Fruit fly (Drosophila melanogaster) whole organism, embryonic: ENCODE results near the gene rempA.
A peak's percentile ranks its signal among the peaks of the same experiment; 100 is the strongest.

Source experiments
- Awh ChIP-seq: fragments of 200-800 bp; sonication (Bioruptor generic); IDR thresholded peaks from 2 replicates; pipeline ENCODE4, ENCODE4 v1.3.6; 2022; ENCODE audit warnings: missing biosample characterization, missing genetic modification characterization
- BtbVII ChIP-seq: fragments of 200-800 bp; sonication (Bioruptor generic); optimal IDR thresholded peaks from 3 replicates; lab custom pipeline; 2017; ENCODE audit warnings: missing biosample characterization, mild to moderate bottlenecking, missing genetic modification characterization
- CG10209 ChIP-seq: fragments of 200-800 bp; sonication (Bioruptor generic); optimal IDR thresholded peaks from 3 replicates; lab custom pipeline; 2017; ENCODE audit warnings: missing biosample characterization, mild to moderate bottlenecking, missing genetic modification characterization, missing genetic modification reagents
- CG10321 ChIP-seq: fragments of 200-800 bp; sonication (Bioruptor generic); IDR thresholded peaks from 2 replicates; pipeline ENCODE4 v1.3.6; 2022; ENCODE audit warnings: missing biosample characterization, missing genetic modification characterization
- CG10543 ChIP-seq: fragments of 200-800 bp; sonication (Bioruptor generic); optimal IDR thresholded peaks from 3 replicates; lab custom pipeline; 2017; ENCODE audit warnings: missing biosample characterization, mild to moderate bottlenecking, missing genetic modification characterization, moderate library complexity
- CG12071 ChIP-seq: fragments of 200-800 bp; sonication (Bioruptor generic); optimal IDR thresholded peaks from 3 replicates; lab custom pipeline; 2018; ENCODE audit warnings: missing biosample characterization, mild to moderate bottlenecking, missing genetic modification characterization
- CG17359 ChIP-seq: fragments of 200-800 bp; sonication (Bioruptor generic); optimal IDR thresholded peaks from 3 replicates; lab custom pipeline; 2018; ENCODE audit warnings: missing biosample characterization, mild to moderate bottlenecking, missing genetic modification characterization, moderate library complexity
- CG17568 ChIP-seq: fragments of 200-800 bp; sonication (Bioruptor generic); optimal IDR thresholded peaks from 2 replicates; lab custom pipeline; 2018; ENCODE audit warnings: missing biosample characterization, mild to moderate bottlenecking, missing genetic modification characterization, moderate library complexity
- CG3847 ChIP-seq: fragments of 200-800 bp; sonication (Bioruptor generic); IDR thresholded peaks from 2 replicates; pipeline ENCODE4 v1.3.6; 2022; ENCODE audit warnings: missing biosample characterization, missing genetic modification characterization
- CG4328 ChIP-seq: fragments of 200-800 bp; sonication (Bioruptor generic); optimal IDR thresholded peaks from 3 replicates; lab custom pipeline; 2017; ENCODE audit warnings: missing biosample characterization, missing genetic modification reagents, missing genetic modification characterization
- CG7556 ChIP-seq: fragments of 200-800 bp; sonication (Bioruptor generic); optimal IDR thresholded peaks from 2 replicates; lab custom pipeline; 2017; ENCODE audit warnings: missing biosample characterization, mild to moderate bottlenecking, missing genetic modification characterization
- CG7839 ChIP-seq: fragments of 200-800 bp; sonication (Bioruptor generic); optimal IDR thresholded peaks from 3 replicates; lab custom pipeline; 2018; ENCODE audit warnings: missing biosample characterization, mild to moderate bottlenecking, missing genetic modification characterization, moderate library complexity
- CG8089 ChIP-seq: fragments of 200-800 bp; sonication (Bioruptor generic); optimal IDR thresholded peaks from 3 replicates; lab custom pipeline; 2016; ENCODE audit warnings: missing biosample characterization, missing genetic modification characterization
- CG8388 ChIP-seq: fragments of 200-800 bp; sonication (Bioruptor generic); optimal IDR thresholded peaks from 2 replicates; lab custom pipeline; 2019; ENCODE audit warnings: missing biosample characterization, mild to moderate bottlenecking, missing genetic modification characterization, moderate library complexity
- CG8924 ChIP-seq: fragments of 200-800 bp; optimal IDR thresholded peaks from 3 replicates; lab custom pipeline; 2019; ENCODE audit warnings: missing biosample characterization, mild to moderate bottlenecking, missing genetic modification characterization, moderate library complexity
- CHES-1-like ChIP-seq: fragments of 200-800 bp; sonication (Bioruptor generic); optimal IDR thresholded peaks from 2 replicates; lab custom pipeline; 2016; ENCODE audit warnings: missing biosample characterization, missing genetic modification characterization
- Camta ChIP-seq: fragments of 200-800 bp; sonication (Bioruptor generic); optimal IDR thresholded peaks from 2 replicates; lab custom pipeline; 2016; ENCODE audit warnings: missing biosample characterization, missing genetic modification characterization
- D ChIP-seq, 2 experiments: fragments of 200-800 bp in 1 of 2; fragments of >200 bp in 1 of 2; sonication (Bioruptor generic) in 1 of 2; optimal IDR thresholded peaks; 2 replicates in 1 of 2; 3 replicates in 1 of 2; lab custom pipeline; 2017; ENCODE audit warnings: mild to moderate bottlenecking in 1 of 2, missing biosample characterization in 1 of 2, missing genetic modification characterization in 1 of 2, missing genetic modification reagents in 1 of 2
- Gug ChIP-seq: fragments of 200-800 bp; sonication (Bioruptor generic); IDR thresholded peaks from 4 replicates; pipeline ENCODE4 v1.3.6; 2022; ENCODE audit warnings: missing biosample characterization, missing genetic modification characterization
- HLH54F ChIP-seq: fragments of 200-800 bp; sonication (Bioruptor generic); optimal IDR thresholded peaks from 3 replicates; lab custom pipeline; 2016; ENCODE audit warnings: missing biosample characterization, missing genetic modification characterization
- Mad ChIP-seq: fragments of 200-800 bp; sonication (Bioruptor generic); optimal IDR thresholded peaks from 2 replicates; lab custom pipeline; 2016; ENCODE audit warnings: missing biosample characterization, missing genetic modification characterization
- Myb ChIP-seq: fragments of 200-800 bp; sonication (Bioruptor generic); optimal IDR thresholded peaks from 2 replicates; lab custom pipeline; 2016; ENCODE audit warnings: missing biosample characterization, missing genetic modification characterization
- Nf-YB ChIP-seq: fragments of 200-800 bp; sonication (Bioruptor generic); optimal IDR thresholded peaks from 3 replicates; lab custom pipeline; 2019; ENCODE audit warnings: missing biosample characterization, mild to moderate bottlenecking, missing genetic modification characterization, moderate library complexity
- Stat92E ChIP-seq, 3 experiments: fragments of >200 bp in 2 of 3; fragments of 200-800 bp in 1 of 3; sonication (Bioruptor generic) in 1 of 3; optimal IDR thresholded peaks; 2 replicates each; lab custom pipeline; 2017 to 2019; ENCODE audit warnings: missing biosample characterization in 3 of 3, missing genetic modification characterization in 3 of 3, mild to moderate bottlenecking in 1 of 3, moderate library complexity in 1 of 3
- Trl ChIP-seq, 3 experiments: fragments of >200 bp in 2 of 3; fragments of 200-800 bp in 1 of 3; sonication (Bioruptor generic) in 1 of 3; optimal IDR thresholded peaks; 2 replicates in 1 of 3; 3 replicates in 2 of 3; lab custom pipeline; 2016 to 2017; ENCODE audit warnings: missing biosample characterization in 1 of 3, missing genetic modification characterization in 1 of 3
- Usf ChIP-seq: fragments of 200-800 bp; sonication (Bioruptor generic); optimal IDR thresholded peaks from 2 replicates; lab custom pipeline; 2017; ENCODE audit warnings: missing genotype, missing biosample characterization, missing genetic modification characterization
- ato ChIP-seq: fragments of 200-800 bp; sonication (Bioruptor generic); IDR thresholded peaks from 2 replicates; pipeline ENCODE4 v1.3.6; 2022; ENCODE audit warnings: missing biosample characterization, missing genetic modification characterization; ENCODE audit not compliant: partially characterized antibody
- bowl ChIP-seq: fragments of 200-800 bp; sonication (Bioruptor generic); IDR thresholded peaks from 2 replicates; pipeline ENCODE4 v1.3.6; 2022; ENCODE audit warnings: missing biosample characterization, missing genetic modification characterization
- caup ChIP-seq: fragments of 200-800 bp; sonication (Bioruptor generic); optimal IDR thresholded peaks from 3 replicates; lab custom pipeline; 2017; ENCODE audit warnings: missing biosample characterization, mild to moderate bottlenecking, missing genetic modification characterization, moderate library complexity; ENCODE audit not compliant: severe bottlenecking
- cg ChIP-seq: fragments of 200-800 bp; sonication (Bioruptor generic); optimal IDR thresholded peaks from 3 replicates; lab custom pipeline; 2019; ENCODE audit warnings: missing biosample characterization, mild to moderate bottlenecking, missing genetic modification characterization, moderate library complexity
- croc ChIP-seq: fragments of 200-800 bp; sonication (Bioruptor generic); conservative IDR thresholded peaks from 3 replicates; pipeline ENCODE4 v1.3.6; 2022; ENCODE audit warnings: missing biosample characterization, missing genetic modification characterization
- dimm ChIP-seq: fragments of 200-800 bp; sonication (Bioruptor generic); IDR thresholded peaks from 2 replicates; pipeline ENCODE4 v1.3.6; 2022; ENCODE audit warnings: missing biosample characterization, missing genetic modification characterization
- ewg ChIP-seq: fragments of 200-800 bp; sonication (Bioruptor generic); optimal IDR thresholded peaks from 3 replicates; lab custom pipeline; 2017; ENCODE audit warnings: mild to moderate bottlenecking, missing biosample characterization, missing genetic modification reagents, missing genetic modification characterization
- fd64A ChIP-seq: fragments of 200-800 bp; sonication (Bioruptor generic); optimal IDR thresholded peaks from 3 replicates; lab custom pipeline; 2018; ENCODE audit warnings: missing biosample characterization, mild to moderate bottlenecking, missing genetic modification characterization
- gem ChIP-seq: fragments of 200-800 bp; sonication (Bioruptor generic); optimal IDR thresholded peaks from 2 replicates; lab custom pipeline; 2019; ENCODE audit warnings: missing biosample characterization, mild to moderate bottlenecking, missing genetic modification characterization, moderate library complexity
- grn ChIP-seq: fragments of 200-800 bp; sonication (Bioruptor generic); optimal IDR thresholded peaks from 3 replicates; lab custom pipeline; 2017; ENCODE audit warnings: missing biosample characterization, missing genetic modification characterization
- mirr ChIP-seq: fragments of 200-800 bp; sonication (Bioruptor generic); optimal IDR thresholded peaks from 3 replicates; lab custom pipeline; 2018; ENCODE audit warnings: missing biosample characterization, mild to moderate bottlenecking, missing genetic modification characterization
- nerfin-1 ChIP-seq: fragments of 200-800 bp; sonication (Bioruptor generic); optimal IDR thresholded peaks from 3 replicates; lab custom pipeline; 2019; ENCODE audit warnings: missing biosample characterization, mild to moderate bottlenecking, missing genetic modification characterization, moderate library complexity
- odd ChIP-seq: fragments of 200-800 bp; sonication (Bioruptor generic); optimal IDR thresholded peaks from 2 replicates; lab custom pipeline; 2017; ENCODE audit warnings: missing biosample characterization, mild to moderate bottlenecking, missing genetic modification characterization
- p53 ChIP-seq: fragments of 200-800 bp; sonication (Bioruptor generic); optimal IDR thresholded peaks from 2 replicates; lab custom pipeline; 2016; ENCODE audit warnings: missing biosample characterization, missing genetic modification characterization
- sisA ChIP-seq: fragments of 200-800 bp; sonication (Bioruptor generic); IDR thresholded peaks from 2 replicates; pipeline ENCODE4 v1.3.6; 2022; ENCODE audit warnings: missing biosample characterization, missing genetic modification characterization
- sqz ChIP-seq: fragments of 200-800 bp; sonication (Bioruptor generic); optimal IDR thresholded peaks from 3 replicates; lab custom pipeline; 2018; ENCODE audit warnings: missing biosample characterization, mild to moderate bottlenecking, missing genetic modification characterization
- tll ChIP-seq, 2 experiments: fragments of 200-800 bp in 1 of 2; fragments of >200 bp in 1 of 2; sonication (Bioruptor generic) in 1 of 2; optimal IDR thresholded peaks; 2 replicates each; lab custom pipeline; 2017 to 2019; ENCODE audit warnings: missing biosample characterization in 2 of 2, missing genetic modification characterization in 2 of 2, mild to moderate bottlenecking in 1 of 2, moderate library complexity in 1 of 2
- trh ChIP-seq: fragments of 200-800 bp; sonication (Bioruptor generic); optimal IDR thresholded peaks from 2 replicates; lab custom pipeline; 2016; ENCODE audit warnings: missing biosample characterization, missing genetic modification characterization
- tup ChIP-seq: fragments of 200-800 bp; sonication (Bioruptor generic); optimal IDR thresholded peaks from 2 replicates; lab custom pipeline; 2016; ENCODE audit warnings: missing biosample characterization, mild to moderate bottlenecking, missing genetic modification characterization, moderate library complexity
- wek ChIP-seq: fragments of 200-800 bp; sonication (Bioruptor generic); optimal IDR thresholded peaks from 3 replicates; lab custom pipeline; 2018; ENCODE audit warnings: missing biosample characterization, mild to moderate bottlenecking, missing genetic modification characterization, moderate library complexity
- zfh2 ChIP-seq: fragments of 200-800 bp; sonication (Bioruptor generic); optimal IDR thresholded peaks from 2 replicates; lab custom pipeline; 2016; ENCODE audit warnings: missing biosample characterization, missing genetic modification characterization

rempA gene

dm6 chr2L:520331-521000 lies 39.6 kb downstream of the rempA start (continued):
- TF ChIP-seq zfh2 (GFP tag; lab: Kevin White, UChicago) = no peak
- no peak for TF ChIP-seq D (optimal IDR thresholded peaks at IDR 0.05; lab: Kevin White, UChicago)
- peak; percentile 77 for TF ChIP-seq D (GFP tag; optimal IDR thresholded peaks at IDR 0.05; lab: Kevin White, UChicago)
- TF ChIP-seq ato = no peak
- peak; percentile 94 for TF ChIP-seq gem (tag; lab: Kevin White, UChicago)
- TF ChIP-seq ewg (GFP tag; lab: Kevin White, UChicago) = peak; percentile 77
- TF ChIP-seq CG17568 (GFP tag; lab: Kevin White, UChicago) = peak; percentile 82
- peak; percentile 63 for TF ChIP-seq nerfin-1 (tag; lab: Kevin White, UChicago)
- TF ChIP-seq CG7556 (GFP tag; lab: Kevin White, UChicago) = peak; percentile 87
- TF ChIP-seq croc (GFP tag; lab: Robert Waterston, UW) = peak; percentile 78
- TF ChIP-seq CG4328 (GFP tag; lab: Kevin White, UChicago) = no peak
- no peak for TF ChIP-seq tll (GFP tag; optimal IDR thresholded peaks at IDR 0.05; lab: Kevin White, UChicago)
- no peak for TF ChIP-seq CG10543 (GFP tag; lab: Kevin White, UChicago)
- TF ChIP-seq Gug (GFP tag; lab: Robert Waterston, UW) = peak; percentile 41; the same call in 2 of the 4 replicates
- peak; percentile 88 for TF ChIP-seq Camta (GFP tag; lab: Kevin White, UChicago)
- peak; percentile 92 for TF ChIP-seq CG8924 (tag; lab: Kevin White, UChicago)
- TF ChIP-seq CG8388 (GFP tag; lab: Kevin White, UChicago) = peak; percentile 93
- TF ChIP-seq dimm (GFP tag; lab: Robert Waterston, UW) = 0 out of 2 replicates have a peak, but pooled peaks have one; percentile 34
- peak; percentile 81 for TF ChIP-seq wek
- TF ChIP-seq bowl (GFP tag; lab: Robert Waterston, UW) = peak; percentile 60; the same call in 1 of the 2 replicates
- peak; percentile 85 for TF ChIP-seq Mad
- peak; percentile 62 for TF ChIP-seq CG12071 (GFP tag; lab: Kevin White, UChicago)
- peak; percentile 92 for TF ChIP-seq CG7839
- peak; percentile 88 for TF ChIP-seq sisA
- no peak for TF ChIP-seq sqz
- peak; percentile 54 for TF ChIP-seq BtbVII (GFP tag; lab: Kevin White, UChicago)
- TF ChIP-seq CG17359 (tag; lab: Kevin White, UChicago) = peak; percentile 92
- TF ChIP-seq grn = no peak
- peak; percentile 67 for TF ChIP-seq CHES-1-like (GFP tag; lab: Kevin White, UChicago)
- peak; percentile 66 for TF ChIP-seq odd
- peak; percentile 67 for TF ChIP-seq tup
- TF ChIP-seq CG10209 (GFP tag; lab: Kevin White, UChicago) = peak; percentile 87
- TF ChIP-seq CG3847 (GFP tag; lab: Robert Waterston, UW) = peak; percentile 40
- TF ChIP-seq fd64A (GFP tag; lab: Kevin White, UChicago) = peak; percentile 26
- no peak for TF ChIP-seq CG10321 (GFP tag; lab: Robert Waterston, UW)
- peak in 1 of 3 experiments; percentile 84 for TF ChIP-seq Stat92E (GFP tag; optimal IDR thresholded peaks at IDR 0.05; lab: Kevin White, UChicago)
- TF ChIP-seq cg (GFP tag; lab: Kevin White, UChicago) = no peak
- TF ChIP-seq Trl (optimal IDR thresholded peaks at IDR 0.05; lab: Kevin White, UChicago) = no peak
- peak; percentile 89 for TF ChIP-seq Trl (GFP tag; optimal IDR thresholded peaks at IDR 0.05; lab: Kevin White, UChicago)
- peak; percentile 81 for TF ChIP-seq Awh
- TF ChIP-seq Nf-YB (GFP tag; lab: Kevin White, UChicago) = peak; percentile 75
- TF ChIP-seq trh (GFP tag; lab: Kevin White, UChicago) = peak; percentile 79
- TF ChIP-seq p53 (GFP tag; lab: Kevin White, UChicago) = peak; percentile 53
- peak; percentile 68 for TF ChIP-seq caup (GFP tag; lab: Kevin White, UChicago)
- peak; percentile 80 for TF ChIP-seq CG8089
- TF ChIP-seq mirr (GFP tag; lab: Kevin White, UChicago) = no peak
- TF ChIP-seq Myb (GFP tag; lab: Kevin White, UChicago) = peak; percentile 63
- peak; percentile 54 for TF ChIP-seq Usf
- peak; percentile 75 for TF ChIP-seq HLH54F (GFP tag; lab: Kevin White, UChicago)
